Worm (Caenorhabditis elegans) whole organism, L3 larva: ENCODE measurements around the gene fbxa-52.

ENCODE experiments used
- ZK546.5 ChIP-seq: sonication (generic microtip); optimal IDR thresholded peaks from 2 replicates; lab custom pipeline; 2017; ENCODE audit warnings: missing biosample characterization, missing genetic modification characterization
- ama-1 ChIP-seq: fragments of 150-350 bp; optimal IDR thresholded peaks from 2 replicates; lab custom pipeline; 2018
- ceh-16 ChIP-seq: sonication (generic microtip); optimal IDR thresholded peaks from 2 replicates; lab custom pipeline; 2017; ENCODE audit warnings: missing biosample characterization, missing genetic modification characterization
- egl-5 ChIP-seq: fragments of 150-350 bp; optimal IDR thresholded peaks from 2 replicates; lab custom pipeline; 2017; ENCODE audit warnings: missing biosample characterization, missing genetic modification reagents, missing genetic modification characterization, inconsistent platforms
- elt-1 ChIP-seq: fragments of 150-350 bp; optimal IDR thresholded peaks from 2 replicates; lab custom pipeline; 2014; ENCODE audit warnings: missing biosample characterization, missing genetic modification characterization
- elt-2 ChIP-seq: sonication (generic microtip); optimal IDR thresholded peaks from 2 replicates; lab custom pipeline; 2016; ENCODE audit warnings: missing genetic modification reagents, mild to moderate bottlenecking, missing genetic modification characterization, missing compliant biosample characterization
- lin-15B ChIP-seq: fragments of 150-350 bp; optimal IDR thresholded peaks from 2 replicates; lab custom pipeline; 2014; ENCODE audit warnings: missing biosample characterization, missing genetic modification characterization
- nhr-12 ChIP-seq: fragments of 150-350 bp; optimal IDR thresholded peaks from 2 replicates; lab custom pipeline; 2014; ENCODE audit warnings: missing biosample characterization, missing genetic modification characterization
- nhr-237 ChIP-seq: fragments of 150-350 bp; optimal IDR thresholded peaks from 2 replicates; lab custom pipeline; 2014; ENCODE audit warnings: missing biosample characterization, missing genetic modification characterization
- nhr-28 ChIP-seq: fragments of 150-350 bp; optimal IDR thresholded peaks from 2 replicates; lab custom pipeline; 2014; ENCODE audit warnings: missing biosample characterization, missing genetic modification characterization
- nhr-77 ChIP-seq: fragments of 150-350 bp; optimal IDR thresholded peaks from 2 replicates; lab custom pipeline; 2014; ENCODE audit warnings: missing biosample characterization, missing genetic modification characterization
- pha-4 ChIP-seq: fragments of 150-350 bp; optimal IDR thresholded peaks from 2 replicates; lab custom pipeline; 2014; ENCODE audit warnings: missing biosample characterization, missing genetic modification reagents, missing genetic modification characterization
- unc-62 ChIP-seq: fragments of 150-350 bp; sonication (generic microtip); optimal IDR thresholded peaks from 4 replicates; lab custom pipeline; 2014; ENCODE audit warnings: missing biosample characterization, missing genetic modification reagents, missing genetic modification characterization
- ztf-11 ChIP-seq: fragments of 150-350 bp; optimal IDR thresholded peaks from 2 replicates; lab custom pipeline; 2014; ENCODE audit warnings: missing biosample characterization, missing genetic modification characterization

DNA sequence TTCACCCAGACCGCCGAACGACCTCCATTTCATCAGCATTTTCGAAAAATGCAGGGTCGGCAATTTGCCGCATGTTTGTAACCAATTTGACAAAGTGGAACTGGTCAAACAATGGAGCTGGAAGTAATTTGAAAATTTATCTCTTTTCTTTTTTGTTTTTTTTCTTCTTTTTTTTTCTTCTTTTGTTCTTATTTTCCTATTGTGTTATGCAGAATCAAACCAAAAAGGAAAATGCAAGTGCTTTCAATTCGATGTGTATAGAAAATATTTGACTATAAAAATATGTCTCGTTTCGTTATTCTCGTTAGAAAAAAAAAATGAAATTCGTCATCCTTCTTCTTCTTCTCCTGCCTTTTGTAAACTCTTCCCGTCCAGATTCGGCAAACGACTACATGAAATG, 25.2 kb upstream of the fbxa-52 start, which contains the start of gene F07G6.10:
- TF ChIP-seq ama-1 (lab: Kevin White, UChicago), result no peak
- no peak for TF ChIP-seq nhr-237
- TF ChIP-seq elt-2 (tag; lab: Kevin White, UChicago), result no peak
- no peak for TF ChIP-seq nhr-12 (tag; lab: Kevin White, UChicago)
- TF ChIP-seq unc-62 (GFP tag; lab: Kevin White, UChicago), result no peak
- TF ChIP-seq ztf-11 (tag; lab: Kevin White, UChicago), result no peak
- no peak for TF ChIP-seq elt-1
- no peak for TF ChIP-seq egl-5 (tag; lab: Kevin White, UChicago)
- TF ChIP-seq ZK546.5 (tag; lab: Kevin White, UChicago), result no peak
- TF ChIP-seq ceh-16 (tag; lab: Kevin White, UChicago), result no peak
- no peak for TF ChIP-seq nhr-28 (tag; lab: Kevin White, UChicago)
- TF ChIP-seq lin-15B, result no peak
- TF ChIP-seq nhr-77 (tag; lab: Kevin White, UChicago), result no peak
- no peak for TF ChIP-seq pha-4 (tag; lab: Kevin White, UChicago)
